Worm (Caenorhabditis elegans): ENCODE measurements around the gene Y51H7C.3.

- TF ChIP-seq W03F9.2 (tag; optimal IDR thresholded peaks at IDR 0.05), result no peak
- TF ChIP-seq dao-5 (tag; optimal IDR thresholded peaks at IDR 0.05), result no peak
These were observed 36.8 kb upstream of the Y51H7C.3 start, which contains the start of gene Y51H7C.8 for ce11 chrII:1401474-1401873.

All from whole organism, L4/young adult.